Worm (Caenorhabditis elegans) whole organism, midembryonic: Measurements from ENCODE around the gene F26F12.8.

Source experiments
- T22C8.4 ChIP-seq: fragments of 200-800 bp; sonication (Bioruptor generic); IDR thresholded peaks from 2 replicates; pipeline ENCODE4 v1.3.6; 2022; ENCODE audit warnings: missing genetic modification characterization, missing compliant biosample characterization
- cog-1 ChIP-seq: sonication (generic microtip); optimal IDR thresholded peaks from 2 replicates; lab custom pipeline; 2016; ENCODE audit warnings: missing genetic modification characterization, missing compliant biosample characterization
- flt-1 ChIP-seq: fragments of 200-800 bp; sonication (Bioruptor generic); IDR thresholded peaks from 2 replicates; pipeline ENCODE4 v1.3.6; 2022; ENCODE audit warnings: missing genetic modification characterization, missing compliant biosample characterization
- klf-2 ChIP-seq: fragments of 200-800 bp; sonication (Bioruptor generic); conservative IDR thresholded peaks from 2 replicates; pipeline ENCODE4 v1.3.6; 2022; ENCODE audit warnings: missing genetic modification reagents, missing genetic modification characterization, missing compliant biosample characterization
- med-1 ChIP-seq: sonication (generic microtip); optimal IDR thresholded peaks from 2 replicates; lab custom pipeline; 2017; ENCODE audit warnings: missing genetic modification characterization, mild to moderate bottlenecking, missing compliant biosample characterization, antibody characterized with exemption, missing genetic modification reagents; ENCODE audit not compliant: insufficient read depth
- ref-1 ChIP-seq: fragments of 200-800 bp; sonication (Bioruptor generic); conservative IDR thresholded peaks from 2 replicates; pipeline ENCODE4 v1.3.6; 2022; ENCODE audit warnings: missing genetic modification reagents, missing genetic modification characterization, missing compliant biosample characterization
- tab-1 ChIP-seq: fragments of 200-800 bp; sonication (Bioruptor generic); IDR thresholded peaks from 2 replicates; pipeline ENCODE4 v1.3.6; 2022; ENCODE audit warnings: missing genetic modification characterization, missing compliant biosample characterization
- ztf-23 ChIP-seq: fragments of 200-800 bp; sonication (Bioruptor generic); IDR thresholded peaks from 2 replicates; pipeline ENCODE4 v1.3.6; 2022; ENCODE audit warnings: missing genetic modification reagents, missing genetic modification characterization, missing compliant biosample characterization
- ztf-29 ChIP-seq: fragments of 200-800 bp; sonication (Bioruptor generic); IDR thresholded peaks from 2 replicates; pipeline ENCODE4 v1.3.6; 2022; ENCODE audit warnings: missing genetic modification reagents, missing genetic modification characterization, missing compliant biosample characterization

F26F12.8 gene

ce11 chrV:5862479-5863188 lies at the start of gene F26F12.8:
Gene F26F12.8 (minus strand): TSS chrV:5862529.
- TF ChIP-seq ztf-23 (GFP tag; lab: Robert Waterston, UW) (no peak), cog-1 (no peak), tab-1 (GFP tag; lab: Robert Waterston, UW) (no peak), T22C8.4 (GFP tag; lab: Robert Waterston, UW) (no peak), klf-2 (GFP tag; lab: Robert Waterston, UW) (no peak), ztf-29 (GFP tag; lab: Robert Waterston, UW) (no peak), med-1 (GFP tag; lab: Kevin White, UChicago) (no peak), ref-1 (GFP tag; lab: Robert Waterston, UW) (no peak), flt-1 (GFP tag; lab: Robert Waterston, UW) (no peak)

ce11 chrV:5907090-5907489 lies 44.8 kb upstream of the F26F12.8 start, which contains the start of gene C04E6.4:
Gene C04E6.4 (plus strand): TSS chrV:5907390.
- TF ChIP-seq ztf-23 (GFP tag; lab: Robert Waterston, UW): no peak
- no peak for TF ChIP-seq ztf-29 (GFP tag; lab: Robert Waterston, UW)
- TF ChIP-seq ref-1 (GFP tag; lab: Robert Waterston, UW): no peak
- TF ChIP-seq tab-1 (GFP tag; lab: Robert Waterston, UW): no peak
- no peak for TF ChIP-seq cog-1
- TF ChIP-seq T22C8.4 (GFP tag; lab: Robert Waterston, UW): no peak
- no peak for TF ChIP-seq med-1 (GFP tag; lab: Kevin White, UChicago)
- no peak for TF ChIP-seq klf-2 (GFP tag; lab: Robert Waterston, UW)
- TF ChIP-seq flt-1 (GFP tag; lab: Robert Waterston, UW): no peak

ce11 chrV:5906252-5906651 lies 43.9 kb upstream of the F26F12.8 start, which contains the start of gene srd-15:
Gene srd-15 (minus strand): TSS chrV:5906352.
- TF ChIP-seq tab-1 (GFP tag; lab: Robert Waterston, UW) (no peak), ref-1 (GFP tag; lab: Robert Waterston, UW) (no peak), klf-2 (GFP tag; lab: Robert Waterston, UW) (no peak), cog-1 (no peak), ztf-23 (GFP tag; lab: Robert Waterston, UW) (no peak), flt-1 (GFP tag; lab: Robert Waterston, UW) (no peak), med-1 (GFP tag; lab: Kevin White, UChicago) (no peak), ztf-29 (GFP tag; lab: Robert Waterston, UW) (no peak), T22C8.4 (GFP tag; lab: Robert Waterston, UW) (no peak)

- no peak for TF ChIP-seq ref-1 (GFP tag; lab: Robert Waterston, UW)
- no peak for TF ChIP-seq ztf-23 (GFP tag; lab: Robert Waterston, UW)
- no peak for TF ChIP-seq klf-2 (GFP tag; lab: Robert Waterston, UW)
- TF ChIP-seq med-1 (GFP tag; lab: Kevin White, UChicago): no peak
- TF ChIP-seq cog-1: no peak
Observed at ce11 chrV:5901833-5902232, 39.5 kb upstream of the F26F12.8 start, which contains the start of gene C04E6.5. Gene C04E6.5 (plus strand): TSS chrV:5902133.

DNA sequence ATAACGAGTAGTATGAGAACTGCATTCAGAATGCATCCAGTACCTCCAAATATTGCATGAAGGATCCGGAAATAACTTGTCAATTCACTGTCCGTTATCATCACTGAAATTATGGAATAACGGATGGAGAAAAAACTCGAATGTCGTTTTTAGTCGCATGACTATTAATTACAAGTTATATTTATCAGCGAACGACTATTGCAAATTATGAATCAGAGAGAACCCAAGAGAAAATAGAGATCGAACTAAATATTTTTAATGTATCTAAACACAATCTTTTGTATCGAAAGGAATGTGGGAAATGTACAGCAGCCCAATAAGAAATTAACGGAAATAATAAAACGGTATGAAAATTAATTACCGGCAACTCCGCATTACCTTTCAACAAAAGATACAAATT lies 37.6 kb upstream of the F26F12.8 start, which contains the start of gene srd-16:
Gene srd-16 (minus strand): TSS at position 101 of the 400 bp plus-strand sequence.
- no peak for TF ChIP-seq med-1 (GFP tag; lab: Kevin White, UChicago)
- TF ChIP-seq cog-1: no peak
- no peak for TF ChIP-seq flt-1 (GFP tag; lab: Robert Waterston, UW)

ce11 chrV:5895021-5895420 lies 32.7 kb upstream of the F26F12.8 start, which contains the start of gene grd-9:
Gene grd-9 (plus strand): TSS chrV:5895321.
- TF ChIP-seq cog-1: no peak
- TF ChIP-seq T22C8.4 (GFP tag; lab: Robert Waterston, UW): no peak
- no peak for TF ChIP-seq med-1 (GFP tag; lab: Kevin White, UChicago)
- TF ChIP-seq flt-1 (GFP tag; lab: Robert Waterston, UW): no peak
- TF ChIP-seq tab-1 (GFP tag; lab: Robert Waterston, UW): no peak
- no peak for TF ChIP-seq ztf-29 (GFP tag; lab: Robert Waterston, UW)
- TF ChIP-seq klf-2 (GFP tag; lab: Robert Waterston, UW): no peak
- TF ChIP-seq ref-1 (GFP tag; lab: Robert Waterston, UW): no peak

DNA sequence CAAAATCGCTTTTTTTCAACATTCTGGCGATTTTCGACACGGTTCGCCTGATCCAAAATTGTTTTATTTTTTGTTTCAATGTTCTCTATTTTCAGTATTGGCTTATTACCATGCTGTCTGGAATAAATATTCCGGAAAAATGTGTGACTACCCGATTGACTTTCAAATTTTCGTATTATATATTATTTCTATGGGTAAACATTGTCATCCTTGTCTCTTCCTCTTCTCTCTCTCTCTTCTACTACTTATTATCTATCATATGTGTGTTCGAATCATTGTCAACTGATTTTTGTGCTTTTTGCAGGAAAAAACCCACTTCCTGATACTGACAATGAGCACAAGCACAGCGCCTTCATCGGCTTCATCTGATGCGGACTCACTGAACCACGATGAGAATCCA lies 30.7 kb upstream of the F26F12.8 start, which contains the start of gene C04E6.7:
Gene C04E6.7 (plus strand): TSS at position 301 of the 400 bp plus-strand sequence.
- TF ChIP-seq ref-1 (GFP tag; lab: Robert Waterston, UW) (no peak), ztf-23 (GFP tag; lab: Robert Waterston, UW) (no peak), flt-1 (GFP tag; lab: Robert Waterston, UW) (no peak), ztf-29 (GFP tag; lab: Robert Waterston, UW) (no peak), med-1 (GFP tag; lab: Kevin White, UChicago) (no peak), klf-2 (GFP tag; lab: Robert Waterston, UW) (no peak), T22C8.4 (GFP tag; lab: Robert Waterston, UW) (no peak), cog-1 (no peak), tab-1 (GFP tag; lab: Robert Waterston, UW) (no peak)

ce11 chrV:5891204-5891603 lies 28.9 kb upstream of the F26F12.8 start:
- TF ChIP-seq med-1 (GFP tag; lab: Kevin White, UChicago): no peak

ce11 chrV:5888820-5889219 lies 26.5 kb upstream of the F26F12.8 start:
- TF ChIP-seq klf-2 (GFP tag; lab: Robert Waterston, UW) (no peak), T22C8.4 (GFP tag; lab: Robert Waterston, UW) (no peak), ztf-29 (GFP tag; lab: Robert Waterston, UW) (no peak), tab-1 (GFP tag; lab: Robert Waterston, UW) (no peak), ztf-23 (GFP tag; lab: Robert Waterston, UW) (no peak), ref-1 (GFP tag; lab: Robert Waterston, UW) (no peak), med-1 (GFP tag; lab: Kevin White, UChicago) (no peak), cog-1 (no peak)
